Fruit fly (Drosophila melanogaster): ENCODE results near the gene CG34124.
A peak's percentile ranks its signal among the peaks of the same experiment; 100 is the strongest.

CG34124 gene

dm6 chr2L:4915715-4916153, 42.5 kb upstream of the CG34124 start (continued):
- TF ChIP-seq CG18619 (GFP tag; optimal IDR thresholded peaks at IDR 0.05) (no peak), jumu (GFP tag; optimal IDR thresholded peaks at IDR 0.05) (no peak), CG12104 (GFP tag; optimal IDR thresholded peaks at IDR 0.05) (no peak), Ets65A (GFP tag) (no peak), CHES-1-like (GFP tag; optimal IDR thresholded peaks at IDR 0.05) (no peak), tin (GFP tag; optimal IDR thresholded peaks at IDR 0.05) (peak; percentile 8), CG30403 (GFP tag; optimal IDR thresholded peaks at IDR 0.05) (no peak), fu2 (GFP tag; optimal IDR thresholded peaks at IDR 0.05) (no peak), Vsx1 (GFP tag; optimal IDR thresholded peaks at IDR 0.05) (peak; percentile 15), mld (GFP tag; IDR thresholded peaks at IDR 0.05; ENCODE audit: partially characterized antibody) (no peak), CG6689 (GFP tag; IDR thresholded peaks at IDR 0.05) (no peak), eyg (GFP tag; optimal IDR thresholded peaks at IDR 0.05) (no peak), slbo (GFP tag; IDR thresholded peaks at IDR 0.05) (no peak), sob (GFP tag; IDR thresholded peaks at IDR 0.05) (no peak), az2 (GFP tag; optimal IDR thresholded peaks at IDR 0.05) (no peak), zfh1 (GFP tag; IDR thresholded peaks at IDR 0.05) (0 out of 3 replicates have a peak, but pooled peaks have one; percentile 13), jigr1 (GFP tag; IDR thresholded peaks at IDR 0.05) (no peak), Nf-YC (tag; optimal IDR thresholded peaks at IDR 0.05) (no peak), Lpt (GFP tag; optimal IDR thresholded peaks at IDR 0.05) (no peak), CG8089 (GFP tag; optimal IDR thresholded peaks at IDR 0.05) (no peak), CG10366 (GFP tag; IDR thresholded peaks at IDR 0.05) (no peak), trh (GFP tag; optimal IDR thresholded peaks at IDR 0.05) (no peak), pb (GFP tag; optimal IDR thresholded peaks at IDR 0.05) (no peak), dimm (GFP tag; IDR thresholded peaks at IDR 0.05) (no peak), pita (GFP tag; optimal IDR thresholded peaks at IDR 0.05) (no peak), CG10209 (GFP tag; optimal IDR thresholded peaks at IDR 0.05) (peak; percentile 19), CG2889 (GFP tag; IDR thresholded peaks at IDR 0.05) (no peak), GATAe (GFP tag; conservative IDR thresholded peaks at IDR 0.05) (no peak), croc (GFP tag; conservative IDR thresholded peaks at IDR 0.05) (peak; percentile 46; the same call in 2 of the 3 replicates), ewg (GFP tag; optimal IDR thresholded peaks at IDR 0.05) (no peak), bsh (GFP tag; optimal IDR thresholded peaks at IDR 0.05) (peak in 1 of 2 experiments; percentile 24), CG18262 (tag; optimal IDR thresholded peaks at IDR 0.05) (peak; percentile 57), CG10267 (tag; optimal IDR thresholded peaks at IDR 0.05) (peak; percentile 36), usp (GFP tag; optimal IDR thresholded peaks at IDR 0.05) (no peak), CG6272 (GFP tag; IDR thresholded peaks at IDR 0.05) (no peak), CG30020 (tag; optimal IDR thresholded peaks at IDR 0.05) (no peak), fru (optimal IDR thresholded peaks at IDR 0.05) (no peak), Hr3 (GFP tag; optimal IDR thresholded peaks at IDR 0.05) (peak; percentile 17), CG12299 (tag; optimal IDR thresholded peaks at IDR 0.05) (no peak), CG17186 (GFP tag; optimal IDR thresholded peaks at IDR 0.05) (no peak), h (optimal IDR thresholded peaks at IDR 0.05) (no peak), CG4360 (GFP tag; IDR thresholded peaks at IDR 0.05) (peak; percentile 46), salm (tag; optimal IDR thresholded peaks at IDR 0.05) (no peak), Hr78 (GFP tag; optimal IDR thresholded peaks at IDR 0.05) (peak in 1 of 2 experiments; percentile 90), CG8944 (GFP tag; optimal IDR thresholded peaks at IDR 0.05) (no peak), CG18764 (GFP tag; optimal IDR thresholded peaks at IDR 0.05) (no peak), Awh (GFP tag; IDR thresholded peaks at IDR 0.05) (peak; percentile 53; the same call in 1 of the 2 replicates), HLH4C (GFP tag; IDR thresholded peaks at IDR 0.05; ENCODE audit: partially characterized antibody) (no peak), slp2 (GFP tag; optimal IDR thresholded peaks at IDR 0.05) (no peak), hth (optimal IDR thresholded peaks at IDR 0.05) (no peak), Hr51 (GFP tag; optimal IDR thresholded peaks at IDR 0.05) (peak in 1 of 2 experiments; percentile 28), tll (GFP tag; optimal IDR thresholded peaks at IDR 0.05) (no peak), CG3281 (GFP tag; optimal IDR thresholded peaks at IDR 0.05) (peak; percentile 3)

Data from whole organism, embryonic.